Worm (Caenorhabditis elegans) whole organism, L4 larva: ENCODE results near the gene srbc-44.

Experiments
- ZK546.5 ChIP-seq, 2 experiments: sonication (generic microtip); optimal IDR thresholded peaks; 2 replicates each; lab custom pipeline; 2017; ENCODE audit warnings: missing biosample characterization in 2 of 2, missing genetic modification characterization in 2 of 2
- ceh-82 ChIP-seq: sonication (generic microtip); optimal IDR thresholded peaks from 2 replicates; lab custom pipeline; 2017; ENCODE audit warnings: missing biosample characterization, missing genetic modification characterization
- lin-1 ChIP-seq: fragments of 200-800 bp; sonication (Bioruptor generic); IDR thresholded peaks from 2 replicates; pipeline ENCODE4 v1.3.6; 2022; ENCODE audit warnings: missing genetic modification reagents, missing genetic modification characterization, missing compliant biosample characterization
- nhr-111 ChIP-seq: fragments of 200-800 bp; sonication (Bioruptor generic); optimal IDR thresholded peaks from 2 replicates; lab custom pipeline; 2018; ENCODE audit warnings: mild to moderate bottlenecking, missing genetic modification characterization, missing compliant biosample characterization
- pha-4 ChIP-seq, 2 experiments: fragments of 150-350 bp in 1 of 2; fragments of 200-800 bp in 1 of 2; sonication (Bioruptor generic) in 1 of 2; IDR thresholded peaks in 1 of 2; optimal IDR thresholded peaks in 1 of 2; 2 replicates each; pipeline versions ENCODE4 v1.3.6 to Lab custom; 2014 to 2022; ENCODE audit warnings: missing genetic modification characterization in 2 of 2, missing genetic modification reagents in 2 of 2, missing biosample characterization in 1 of 2, missing compliant biosample characterization in 1 of 2
- rbr-2 ChIP-seq: sonication (generic microtip); optimal IDR thresholded peaks from 2 replicates; lab custom pipeline; 2016; ENCODE audit warnings: missing genotype, missing genetic modification characterization, missing compliant biosample characterization
- skn-1 ChIP-seq: fragments of 150-350 bp; optimal IDR thresholded peaks from 2 replicates; lab custom pipeline; 2014; ENCODE audit warnings: missing biosample characterization, missing genetic modification characterization
- unc-62 ChIP-seq, 3 experiments: fragments of 150-350 bp in 1 of 3; sonication (generic microtip); optimal IDR thresholded peaks in 2 of 3; peaks in 1 of 3; 1 replicate in 1 of 3; 2 replicates in 2 of 3; lab custom pipeline; 2014 to 2017; ENCODE audit warnings: missing biosample characterization in 3 of 3, missing genetic modification characterization in 3 of 3, missing genetic modification reagents in 3 of 3, missing genotype in 1 of 3
- zag-1 ChIP-seq: fragments of 150-350 bp; optimal IDR thresholded peaks from 2 replicates; lab custom pipeline; 2014; ENCODE audit warnings: missing biosample characterization, missing genetic modification characterization

DNA sequence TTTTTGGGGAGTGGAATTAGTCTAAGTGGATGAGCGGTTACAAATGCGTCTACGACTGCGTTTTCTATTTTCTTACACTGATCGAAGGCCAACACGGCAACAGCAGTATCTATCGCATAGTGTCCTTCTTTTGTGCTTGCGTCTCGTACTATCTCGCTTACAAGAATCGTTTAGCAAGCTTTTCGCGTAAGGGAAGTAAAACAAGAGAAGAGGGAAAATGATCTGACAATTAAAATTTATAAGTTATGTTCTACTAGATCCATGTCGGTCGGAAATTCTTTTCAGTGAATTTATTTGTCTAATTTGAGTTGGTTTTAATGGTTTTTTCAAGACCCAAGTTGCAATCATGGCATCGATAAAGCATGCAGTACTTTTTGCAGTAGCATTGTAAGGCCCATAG, 1.3 kb downstream of the srbc-44 start, which contains the start of gene fkb-4:
- no peak for TF ChIP-seq pha-4 (GFP tag; IDR thresholded peaks at IDR 0.05; lab: Robert Waterston, UW)
- no peak for TF ChIP-seq pha-4 (tag; optimal IDR thresholded peaks at IDR 0.05; lab: Kevin White, UChicago)
- TF ChIP-seq zag-1 (tag; lab: Kevin White, UChicago): no peak
- TF ChIP-seq unc-62 (GFP tag; optimal IDR thresholded peaks at IDR 0.05 in 1 of 2; lab: Kevin White, UChicago): no peak
- no peak for TF ChIP-seq unc-62 (tag; optimal IDR thresholded peaks at IDR 0.05; lab: Kevin White, UChicago)
- TF ChIP-seq ceh-82 (tag; lab: Kevin White, UChicago): no peak
- no peak for TF ChIP-seq nhr-111 (GFP tag; lab: Kevin White, UChicago)
- no peak for TF ChIP-seq skn-1 (tag; lab: Kevin White, UChicago)
- no peak for TF ChIP-seq ZK546.5 (tag; optimal IDR thresholded peaks at IDR 0.05; lab: Kevin White, UChicago)
- TF ChIP-seq lin-1 (GFP tag; lab: Robert Waterston, UW): no peak
- TF ChIP-seq rbr-2 (tag; lab: Kevin White, UChicago): no peak
